Worm (Caenorhabditis elegans) whole organism, midembryonic: ENCODE measurements around the gene T23E7.2.

ENCODE experiments used
- T22C8.4 ChIP-seq: fragments of 200-800 bp; sonication (Bioruptor generic); IDR thresholded peaks from 2 replicates; pipeline ENCODE4 v1.3.6; 2022; ENCODE audit warnings: missing genetic modification characterization, missing compliant biosample characterization
- cog-1 ChIP-seq: sonication (generic microtip); optimal IDR thresholded peaks from 2 replicates; lab custom pipeline; 2016; ENCODE audit warnings: missing genetic modification characterization, missing compliant biosample characterization
- flt-1 ChIP-seq: fragments of 200-800 bp; sonication (Bioruptor generic); IDR thresholded peaks from 2 replicates; pipeline ENCODE4 v1.3.6; 2022; ENCODE audit warnings: missing genetic modification characterization, missing compliant biosample characterization
- klf-2 ChIP-seq: fragments of 200-800 bp; sonication (Bioruptor generic); conservative IDR thresholded peaks from 2 replicates; pipeline ENCODE4 v1.3.6; 2022; ENCODE audit warnings: missing genetic modification reagents, missing genetic modification characterization, missing compliant biosample characterization
- med-1 ChIP-seq: sonication (generic microtip); optimal IDR thresholded peaks from 2 replicates; lab custom pipeline; 2017; ENCODE audit warnings: missing genetic modification characterization, mild to moderate bottlenecking, missing compliant biosample characterization, antibody characterized with exemption, missing genetic modification reagents; ENCODE audit not compliant: insufficient read depth
- tab-1 ChIP-seq: fragments of 200-800 bp; sonication (Bioruptor generic); IDR thresholded peaks from 2 replicates; pipeline ENCODE4 v1.3.6; 2022; ENCODE audit warnings: missing genetic modification characterization, missing compliant biosample characterization
- ztf-23 ChIP-seq: fragments of 200-800 bp; sonication (Bioruptor generic); IDR thresholded peaks from 2 replicates; pipeline ENCODE4 v1.3.6; 2022; ENCODE audit warnings: missing genetic modification reagents, missing genetic modification characterization, missing compliant biosample characterization
- ztf-29 ChIP-seq: fragments of 200-800 bp; sonication (Bioruptor generic); IDR thresholded peaks from 2 replicates; pipeline ENCODE4 v1.3.6; 2022; ENCODE audit warnings: missing genetic modification reagents, missing genetic modification characterization, missing compliant biosample characterization

The T23E7.2 gene

ce11 chrX:17702602-17703001 is 31.8 kb downstream of the T23E7.2 start:
- no peak for TF ChIP-seq tab-1 (GFP tag; lab: Robert Waterston, UW)
- no peak for TF ChIP-seq ztf-23 (GFP tag; lab: Robert Waterston, UW)
- no peak for TF ChIP-seq med-1

ce11 chrX:17711598-17711997 is 40.8 kb downstream of the T23E7.2 start, which contains the start of gene H11L12.1:
Gene H11L12.1 (minus strand): TSS chrX:17711698.
- TF ChIP-seq T22C8.4 (GFP tag; lab: Robert Waterston, UW) (no peak), cog-1 (tag; lab: Kevin White, UChicago) (no peak), tab-1 (GFP tag; lab: Robert Waterston, UW) (no peak), ztf-29 (GFP tag; lab: Robert Waterston, UW) (no peak), klf-2 (GFP tag; lab: Robert Waterston, UW) (no peak)

DNA sequence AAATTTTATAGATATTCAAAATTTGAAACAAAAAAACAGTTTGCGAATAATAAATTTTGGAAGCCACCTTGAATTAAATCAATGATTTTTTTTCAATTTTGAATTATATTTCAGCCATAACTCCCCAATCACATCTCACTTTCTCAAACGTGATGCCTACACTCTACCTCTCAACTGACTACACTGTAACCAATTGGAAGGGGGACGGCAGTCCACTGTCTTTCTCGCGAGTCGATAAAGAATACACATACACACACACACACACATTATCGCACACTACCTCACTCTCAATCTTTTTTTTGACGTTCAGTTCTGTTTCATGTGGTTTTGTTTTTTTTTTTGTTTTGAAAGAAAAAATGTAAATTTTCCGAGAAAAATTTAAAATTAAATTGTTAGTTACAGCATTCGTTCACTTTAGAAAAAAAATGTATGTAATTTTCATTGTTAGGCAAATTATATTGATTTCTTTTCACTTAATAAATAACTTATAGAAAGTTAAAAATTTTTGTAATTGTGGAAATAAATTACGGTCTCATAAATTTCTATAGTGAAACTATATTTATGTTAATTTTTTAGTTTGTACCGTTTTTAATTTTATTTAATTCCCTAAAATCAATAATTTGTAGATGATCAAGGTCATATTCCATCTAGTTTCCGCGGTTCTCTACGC is 43.6 kb downstream of the T23E7.2 start, which contains the start of gene cTel55X.1:
Gene cTel55X.1, plus strand, starts transcription at position 620 of the 670 bp plus-strand sequence.
- no peak for TF ChIP-seq T22C8.4 (GFP tag; lab: Robert Waterston, UW)
- TF ChIP-seq tab-1 (GFP tag; lab: Robert Waterston, UW): no peak
- TF ChIP-seq ztf-29 (GFP tag; lab: Robert Waterston, UW): no peak
- TF ChIP-seq klf-2 (GFP tag; lab: Robert Waterston, UW): no peak
- TF ChIP-seq flt-1: no peak
- TF ChIP-seq cog-1 (tag; lab: Kevin White, UChicago): no peak
- no peak for TF ChIP-seq ztf-23 (GFP tag; lab: Robert Waterston, UW)
